Fruit fly (Drosophila melanogaster) whole organism, wandering third instar larva: ENCODE data around the gene CG1227.

Experiments used
- Abd-B ChIP-seq: fragments of >200 bp; optimal IDR thresholded peaks from 2 replicates; lab custom pipeline; 2017; ENCODE audit warnings: missing biosample characterization, missing genetic modification characterization
- CG9705 ChIP-seq: fragments of 200-800 bp; sonication (Bioruptor generic); optimal IDR thresholded peaks from 2 replicates; lab custom pipeline; 2018; ENCODE audit warnings: missing biosample characterization, mild to moderate bottlenecking, missing genetic modification characterization
- Hr78 ChIP-seq: fragments of >200 bp; optimal IDR thresholded peaks from 2 replicates; lab custom pipeline; 2017; ENCODE audit warnings: missing biosample characterization, missing genetic modification characterization
- Hr83 ChIP-seq: fragments of 200-300 bp; sonication (Bioruptor generic); optimal IDR thresholded peaks from 2 replicates; lab custom pipeline; 2016; ENCODE audit warnings: missing biosample characterization, mild to moderate bottlenecking, missing genetic modification characterization, moderate library complexity; ENCODE audit not compliant: poor library complexity, severe bottlenecking
- Sp1 ChIP-seq: fragments of 200-800 bp; sonication (Bioruptor generic); optimal IDR thresholded peaks from 3 replicates; lab custom pipeline; 2019; ENCODE audit warnings: missing biosample characterization, mild to moderate bottlenecking, missing genetic modification characterization, moderate library complexity
- Vsx2 ChIP-seq: fragments of 200-300, 225-300 bp; sonication (Bioruptor generic); optimal IDR thresholded peaks from 2 replicates; lab custom pipeline; 2018; ENCODE audit warnings: missing biosample characterization, missing genetic modification characterization; ENCODE audit not compliant: partially characterized antibody
- fru ChIP-seq: fragments of 200-800 bp; sonication (Bioruptor generic); optimal IDR thresholded peaks from 3 replicates; lab custom pipeline; 2016; ENCODE audit warnings: missing biosample characterization, mild to moderate bottlenecking, missing genetic modification characterization
- h ChIP-seq: fragments of 200-800 bp; sonication (Bioruptor generic); optimal IDR thresholded peaks from 3 replicates; lab custom pipeline; 2016; ENCODE audit warnings: missing biosample characterization, mild to moderate bottlenecking, missing genetic modification characterization
- lola ChIP-seq: fragments of >200 bp; optimal IDR thresholded peaks from 2 replicates; lab custom pipeline; 2017; ENCODE audit warnings: missing biosample characterization, missing genetic modification characterization
- pan ChIP-seq: fragments of >200 bp; optimal IDR thresholded peaks from 2 replicates; lab custom pipeline; 2017
- psq ChIP-seq: fragments of 200-800 bp; sonication (Bioruptor generic); optimal IDR thresholded peaks from 3 replicates; lab custom pipeline; 2017; ENCODE audit warnings: missing biosample characterization, mild to moderate bottlenecking, missing genetic modification characterization, moderate library complexity

- TF ChIP-seq psq (GFP tag; lab: Kevin White, UChicago) (no peak), CG9705 (GFP tag; lab: Kevin White, UChicago) (no peak), Abd-B (GFP tag; lab: Kevin White, UChicago) (no peak), lola (GFP tag; lab: Kevin White, UChicago) (no peak), Hr83 (GFP tag; lab: Kevin White, UChicago) (no peak), fru (GFP tag; lab: Kevin White, UChicago) (no peak), Hr78 (GFP tag; lab: Kevin White, UChicago) (no peak), Vsx2 (no peak), pan (no peak), Sp1 (no peak), h (no peak)
These were observed 16.1 kb upstream of the CG1227 start, which contains the start of the genes Gld and Syt4 for dm6 chr3R:7265567-7266208.
